Fruit fly (Drosophila melanogaster): Measurements from ENCODE around the gene CG11313.

DNA sequence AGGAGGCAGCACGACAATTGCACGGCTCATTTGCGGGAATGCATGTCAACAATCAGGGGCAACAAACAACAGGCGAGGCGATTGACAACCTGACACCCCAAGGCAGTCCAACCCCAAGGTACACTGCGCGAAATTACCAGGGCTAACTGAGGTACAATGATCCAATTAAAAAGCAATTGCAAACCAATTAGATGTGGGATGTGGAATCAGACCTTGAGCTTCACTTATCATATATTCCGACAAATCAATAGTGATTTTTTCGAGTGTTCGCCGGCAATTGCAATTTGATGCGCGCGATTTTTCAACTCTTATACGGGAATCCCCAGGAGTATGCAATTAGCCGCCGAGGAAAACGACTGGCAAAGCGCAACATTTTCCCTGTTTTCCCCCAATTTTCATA is 16.1 kb upstream of the CG11313 start:
- TF ChIP-seq psq (optimal IDR thresholded peaks at IDR 0.05) = no peak
- no peak for TF ChIP-seq ttk (optimal IDR thresholded peaks at IDR 0.05)
- no peak for TF ChIP-seq h (optimal IDR thresholded peaks at IDR 0.05)
- TF ChIP-seq Myc (optimal IDR thresholded peaks at IDR 0.05) = no peak
